Worm (Caenorhabditis elegans) whole organism, L1 larva: ENCODE measurements around the gene Y11D7A.8.
"Not testable (repeated sequence)": the region's sequence is repeated elsewhere in the genome, so short reads cannot be mapped to it uniquely, and the experiment has no call there.

Experiments used
- ceh-88 ChIP-seq: fragments of 200-800 bp; sonication (Bioruptor generic); IDR thresholded peaks from 2 replicates; pipeline ENCODE4 v1.3.6; 2022; ENCODE audit warnings: missing genetic modification characterization, missing compliant biosample characterization
- fos-1 ChIP-seq: fragments of 150-350 bp; optimal IDR thresholded peaks from 2 replicates; lab custom pipeline; 2014; ENCODE audit warnings: missing biosample characterization, missing genetic modification characterization
- nhr-237 ChIP-seq: fragments of 150-350 bp; optimal IDR thresholded peaks from 2 replicates; lab custom pipeline; 2014; ENCODE audit warnings: missing biosample characterization, missing genetic modification characterization
- rnt-1 ChIP-seq: sonication (generic microtip); optimal IDR thresholded peaks from 2 replicates; lab custom pipeline; 2016; ENCODE audit warnings: mild to moderate bottlenecking, missing genetic modification characterization, moderate library complexity, missing compliant biosample characterization
- sox-4 ChIP-seq: sonication (generic microtip); optimal IDR thresholded peaks from 2 replicates; lab custom pipeline; 2016; ENCODE audit warnings: missing genetic modification characterization, missing compliant biosample characterization
- unc-62 ChIP-seq: fragments of 150-350 bp; optimal IDR thresholded peaks from 2 replicates; lab custom pipeline; 2014; ENCODE audit warnings: missing biosample characterization, missing genetic modification reagents, missing genetic modification characterization

DNA sequence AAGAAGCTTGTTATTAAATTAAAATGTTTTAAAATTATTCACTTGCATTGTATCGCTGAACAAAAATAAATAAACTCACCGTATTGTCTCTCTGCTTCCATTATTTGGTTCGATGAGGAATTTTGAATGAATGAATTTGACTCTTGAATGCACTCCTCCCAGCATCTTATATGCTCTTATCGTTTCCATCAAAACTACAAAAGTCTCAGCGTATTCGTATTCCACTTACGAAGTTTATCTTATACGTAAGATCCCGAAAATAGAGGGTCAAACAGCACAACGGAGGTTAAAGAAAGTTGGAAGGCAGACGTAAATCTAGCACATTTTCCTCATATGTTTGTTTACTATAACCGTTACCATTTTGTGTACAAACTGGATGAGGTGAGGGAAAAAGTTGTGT lies 35.1 kb downstream of the Y11D7A.8 start, which contains the start of gene nhr-267:
- not testable (repeated sequence) for TF ChIP-seq unc-62; sox-4 (tag; lab: Kevin White, UChicago); nhr-237 (tag; lab: Kevin White, UChicago); fos-1; ceh-88 (GFP tag; lab: Robert Waterston, UW); rnt-1 (tag; lab: Kevin White, UChicago)
